Worm (Caenorhabditis elegans) whole organism, L4 larva: ENCODE data around the gene T08A11.1.

ENCODE experiments used
- D1046.2 ChIP-seq: fragments of 200-800 bp; sonication (Bioruptor generic); IDR thresholded peaks from 2 replicates; pipeline ENCODE4 v1.3.6; 2022; ENCODE audit warnings: missing genetic modification characterization, missing compliant biosample characterization
- F37D6.2 ChIP-seq: sonication (generic microtip); optimal IDR thresholded peaks from 2 replicates; lab custom pipeline; 2016; ENCODE audit warnings: mild to moderate bottlenecking, missing genetic modification characterization, missing compliant biosample characterization
- R02D3.7 ChIP-seq: fragments of 150-350 bp; sonication (generic microtip); optimal IDR thresholded peaks from 3 replicates; lab custom pipeline; 2014; ENCODE audit warnings: missing biosample characterization, missing genetic modification characterization
- T26A8.4 ChIP-seq: fragments of 200-800 bp; sonication (Bioruptor generic); IDR thresholded peaks from 2 replicates; pipeline ENCODE4 v1.3.6; 2022; ENCODE audit warnings: missing genetic modification characterization, missing compliant biosample characterization
- Y105C5A.15 ChIP-seq: fragments of 200-800 bp; sonication (Bioruptor generic); IDR thresholded peaks from 2 replicates; pipeline ENCODE4 v1.3.6; 2022; ENCODE audit warnings: missing genetic modification characterization, missing compliant biosample characterization
- Y48G9A.11 ChIP-seq: fragments of 200-800 bp; sonication (Bioruptor generic); IDR thresholded peaks from 2 replicates; pipeline ENCODE4 v1.3.6; 2022; ENCODE audit warnings: missing genetic modification reagents, missing genetic modification characterization, missing compliant biosample characterization
- aly-2 ChIP-seq: sonication (generic microtip); optimal IDR thresholded peaks from 2 replicates; lab custom pipeline; 2018; ENCODE audit warnings: missing biosample characterization, missing genetic modification characterization
- ama-1 ChIP-seq: fragments of 150-350 bp; optimal IDR thresholded peaks from 2 replicates; lab custom pipeline; 2014; ENCODE audit warnings: inconsistent platforms, mixed read lengths
- arid-1 ChIP-seq: fragments of 200-800 bp; sonication (Bioruptor generic); conservative IDR thresholded peaks from 2 replicates; pipeline ENCODE4 v1.3.6; 2022; ENCODE audit warnings: missing genetic modification reagents, missing genetic modification characterization, missing compliant biosample characterization
- attf-4 ChIP-seq: sonication (generic microtip); optimal IDR thresholded peaks from 3 replicates; lab custom pipeline; 2017; ENCODE audit warnings: missing biosample characterization, missing genetic modification characterization
- ceh-44 ChIP-seq: fragments of 200-800 bp; sonication (Bioruptor generic); IDR thresholded peaks from 2 replicates; pipeline ENCODE4 v1.3.6; 2022; ENCODE audit warnings: missing genetic modification reagents, missing genetic modification characterization, missing compliant biosample characterization
- ceh-82 ChIP-seq: sonication (generic microtip); optimal IDR thresholded peaks from 2 replicates; lab custom pipeline; 2017; ENCODE audit warnings: missing biosample characterization, missing genetic modification characterization
- cey-2 ChIP-seq: sonication (generic microtip); optimal IDR thresholded peaks from 3 replicates; lab custom pipeline; 2017; ENCODE audit warnings: missing genetic modification characterization, mild to moderate bottlenecking, missing compliant biosample characterization, antibody characterized with exemption, borderline replicate concordance; ENCODE audit not compliant: insufficient read depth
- ctbp-1 ChIP-seq: fragments of 200-800 bp; sonication (Bioruptor generic); IDR thresholded peaks from 2 replicates; pipeline ENCODE4 v1.3.6; 2022; ENCODE audit warnings: missing genetic modification reagents, missing genetic modification characterization, missing compliant biosample characterization
- daf-12 ChIP-seq: fragments of 150-350 bp; optimal IDR thresholded peaks from 2 replicates; lab custom pipeline; 2014; ENCODE audit warnings: missing biosample characterization, missing genetic modification reagents, missing genetic modification characterization
- daf-19 ChIP-seq: fragments of 200-800 bp; sonication (Bioruptor generic); conservative IDR thresholded peaks from 2 replicates; pipeline ENCODE4 v1.3.6; 2022; ENCODE audit warnings: missing genetic modification characterization, missing compliant biosample characterization
- daf-8 ChIP-seq: fragments of 200-800 bp; sonication (Bioruptor generic); IDR thresholded peaks from 2 replicates; pipeline ENCODE4 v1.3.6; 2022; ENCODE audit warnings: missing genetic modification characterization, missing compliant biosample characterization
- dmd-8 ChIP-seq: fragments of 200-800 bp; sonication (Bioruptor generic); IDR thresholded peaks from 2 replicates; pipeline ENCODE4 v1.3.6; 2022; ENCODE audit warnings: missing genetic modification characterization, missing compliant biosample characterization
- dmd-9 ChIP-seq: fragments of 200-800 bp; sonication (Bioruptor generic); IDR thresholded peaks from 2 replicates; pipeline ENCODE4 v1.3.6; 2022; ENCODE audit warnings: missing genetic modification reagents, missing genetic modification characterization, missing compliant biosample characterization
- dve-1 ChIP-seq: sonication (generic microtip); optimal IDR thresholded peaks from 2 replicates; lab custom pipeline; 2017; ENCODE audit warnings: antibody characterized with exemption, mild to moderate bottlenecking, missing genetic modification characterization, missing compliant biosample characterization; ENCODE audit not compliant: insufficient read depth
- egl-27 ChIP-seq: sonication (generic microtip); optimal IDR thresholded peaks from 3 replicates; lab custom pipeline; 2017; ENCODE audit warnings: missing biosample characterization, missing genetic modification reagents, missing genetic modification characterization
- fos-1 ChIP-seq: fragments of 150-350 bp; optimal IDR thresholded peaks from 2 replicates; lab custom pipeline; 2014; ENCODE audit warnings: missing biosample characterization, missing genetic modification characterization
- gei-8 ChIP-seq: fragments of 200-800 bp; sonication (Bioruptor generic); optimal IDR thresholded peaks from 2 replicates; lab custom pipeline; 2018; ENCODE audit warnings: mild to moderate bottlenecking, missing genetic modification characterization, missing compliant biosample characterization
- hif-1 ChIP-seq, 2 experiments: sonication (generic microtip); optimal IDR thresholded peaks; 2 replicates each; lab custom pipeline; 2016 to 2017; ENCODE audit warnings: missing compliant biosample characterization in 2 of 2, missing genetic modification characterization in 2 of 2, missing genetic modification reagents in 2 of 2, missing genotype in 2 of 2, mild to moderate bottlenecking in 1 of 2
- hlh-30 ChIP-seq: sonication (generic microtip); optimal IDR thresholded peaks from 2 replicates; lab custom pipeline; 2017; ENCODE audit warnings: antibody characterized with exemption, mild to moderate bottlenecking, missing genetic modification characterization, missing compliant biosample characterization; ENCODE audit not compliant: insufficient read depth
- jun-1 ChIP-seq: fragments of 150-350 bp; optimal IDR thresholded peaks from 2 replicates; lab custom pipeline; 2014; ENCODE audit warnings: missing biosample characterization, missing genetic modification reagents, missing genetic modification characterization
- mes-2 ChIP-seq: sonication (generic microtip); optimal IDR thresholded peaks from 2 replicates; lab custom pipeline; 2016; ENCODE audit warnings: missing genotype, mild to moderate bottlenecking, missing genetic modification characterization, missing compliant biosample characterization; ENCODE audit not compliant: poor library complexity, severe bottlenecking
- nhr-10 ChIP-seq: fragments of 150-350 bp; optimal IDR thresholded peaks from 2 replicates; lab custom pipeline; 2014; ENCODE audit warnings: missing biosample characterization, missing genetic modification characterization
- nhr-102 ChIP-seq: sonication (generic microtip); optimal IDR thresholded peaks from 2 replicates; lab custom pipeline; 2016; ENCODE audit warnings: mild to moderate bottlenecking, missing genetic modification characterization, moderate library complexity, missing compliant biosample characterization
- nhr-11 ChIP-seq: fragments of 150-350 bp; optimal IDR thresholded peaks from 2 replicates; lab custom pipeline; 2014; ENCODE audit warnings: missing biosample characterization, missing genetic modification characterization
- nhr-237 ChIP-seq: sonication (generic microtip); optimal IDR thresholded peaks from 2 replicates; lab custom pipeline; 2017; ENCODE audit warnings: missing biosample characterization, missing genetic modification characterization
- nhr-25 ChIP-seq: sonication (generic microtip); optimal IDR thresholded peaks from 2 replicates; lab custom pipeline; 2017; ENCODE audit warnings: missing genetic modification characterization, mild to moderate bottlenecking, missing compliant biosample characterization, antibody characterized with exemption, moderate library complexity, borderline replicate concordance; ENCODE audit not compliant: insufficient read depth
- nhr-41 ChIP-seq: fragments of 200-800 bp; sonication (Bioruptor generic); IDR thresholded peaks from 2 replicates; pipeline ENCODE4 v1.3.6; 2022; ENCODE audit warnings: missing genetic modification reagents, missing genetic modification characterization, missing compliant biosample characterization
- nhr-42 ChIP-seq: fragments of 200-800 bp; sonication (Bioruptor generic); IDR thresholded peaks from 2 replicates; pipeline ENCODE4 v1.3.6; 2022; ENCODE audit warnings: missing genetic modification characterization, missing compliant biosample characterization
- nhr-76 ChIP-seq: fragments of 150-350 bp; optimal IDR thresholded peaks from 2 replicates; lab custom pipeline; 2014; ENCODE audit warnings: missing biosample characterization, missing genetic modification characterization
- nhr-77 ChIP-seq: fragments of 150-350 bp; optimal IDR thresholded peaks from 2 replicates; lab custom pipeline; 2014; ENCODE audit warnings: missing biosample characterization, missing genetic modification characterization
- php-3 ChIP-seq: fragments of 200-800 bp; sonication (Bioruptor generic); IDR thresholded peaks from 2 replicates; pipeline ENCODE4 v1.3.6; 2022; ENCODE audit warnings: missing genetic modification reagents, missing genetic modification characterization, missing compliant biosample characterization
- rbr-2 ChIP-seq: sonication (generic microtip); optimal IDR thresholded peaks from 2 replicates; lab custom pipeline; 2016; ENCODE audit warnings: missing genotype, missing genetic modification characterization, missing compliant biosample characterization
- sdz-12 ChIP-seq: fragments of 200-800 bp; sonication (Bioruptor generic); optimal IDR thresholded peaks from 2 replicates; lab custom pipeline; 2018; ENCODE audit warnings: mild to moderate bottlenecking, missing genetic modification characterization, missing compliant biosample characterization
- spr-1 ChIP-seq: sonication (generic microtip); optimal IDR thresholded peaks from 2 replicates; lab custom pipeline; 2016; ENCODE audit warnings: mild to moderate bottlenecking, missing genetic modification characterization, missing compliant biosample characterization
- tag-97 ChIP-seq: fragments of 200-800 bp; sonication (Bioruptor generic); IDR thresholded peaks from 2 replicates; pipeline ENCODE4 v1.3.6; 2022; ENCODE audit warnings: missing genetic modification characterization, missing compliant biosample characterization
- tra-1 ChIP-seq: fragments of 200-800 bp; sonication (Bioruptor generic); IDR thresholded peaks from 2 replicates; pipeline ENCODE4 v1.3.6; 2022; ENCODE audit warnings: missing genetic modification reagents, missing genetic modification characterization, missing compliant biosample characterization
- unc-130 ChIP-seq: sonication (generic microtip); optimal IDR thresholded peaks from 2 replicates; lab custom pipeline; 2016; ENCODE audit warnings: missing genetic modification reagents, missing genetic modification characterization, missing compliant biosample characterization
- unc-39 ChIP-seq: sonication (generic microtip); optimal IDR thresholded peaks from 2 replicates; lab custom pipeline; 2017; ENCODE audit warnings: missing biosample characterization, missing genetic modification characterization
- unc-62 ChIP-seq, 3 experiments: fragments of 150-350 bp in 1 of 3; sonication (generic microtip); optimal IDR thresholded peaks in 2 of 3; peaks in 1 of 3; 1 replicate in 1 of 3; 2 replicates in 2 of 3; lab custom pipeline; 2014 to 2017; ENCODE audit warnings: missing biosample characterization in 3 of 3, missing genetic modification characterization in 3 of 3, missing genetic modification reagents in 3 of 3, missing genotype in 1 of 3
- zip-11 ChIP-seq: fragments of 200-800 bp; sonication (Bioruptor generic); IDR thresholded peaks from 2 replicates; pipeline ENCODE4 v1.3.6; 2022; ENCODE audit warnings: missing genetic modification characterization, missing compliant biosample characterization
- ztf-11 ChIP-seq: fragments of 150-350 bp; optimal IDR thresholded peaks from 2 replicates; lab custom pipeline; 2014; ENCODE audit warnings: missing biosample characterization, missing genetic modification characterization
- ztf-7 ChIP-seq: fragments of 150-350 bp; optimal IDR thresholded peaks from 2 replicates; lab custom pipeline; 2014; ENCODE audit warnings: missing biosample characterization, missing genetic modification characterization

Gene T08A11.1

ce11 chrIII:4237660-4238059, 25.3 kb downstream of the T08A11.1 start (continued):
- peak in 1 of 2 experiments; percentile 100 for TF ChIP-seq unc-62 (GFP tag; optimal IDR thresholded peaks at IDR 0.05 in 1 of 2; lab: Kevin White, UChicago)
- no peak for TF ChIP-seq unc-62 (tag; optimal IDR thresholded peaks at IDR 0.05; lab: Kevin White, UChicago)
- TF ChIP-seq cey-2 (tag; lab: Kevin White, UChicago) = peak; percentile 86
- TF ChIP-seq ama-1 (lab: Kevin White, UChicago) = no peak
- TF ChIP-seq jun-1 (tag; lab: Kevin White, UChicago) = peak; percentile 79
- TF ChIP-seq php-3 = peak; percentile 65; the same call in 1 of the 2 replicates
- no peak for TF ChIP-seq ztf-11
- TF ChIP-seq zip-11 (GFP tag; lab: Robert Waterston, UW) = no peak
- peak; percentile 91 for TF ChIP-seq tra-1
- no peak for TF ChIP-seq R02D3.7
- peak; percentile 48 to 90 for TF ChIP-seq hif-1 (tag; optimal IDR thresholded peaks at IDR 0.05; lab: Kevin White, UChicago)
- no peak for TF ChIP-seq ceh-82 (tag; lab: Kevin White, UChicago)
- TF ChIP-seq spr-1 (tag; lab: Kevin White, UChicago) = peak; percentile 74
- TF ChIP-seq sdz-12 (GFP tag; lab: Kevin White, UChicago) = no peak
- TF ChIP-seq D1046.2 (GFP tag; lab: Robert Waterston, UW) = no peak
- TF ChIP-seq nhr-25 (tag; lab: Kevin White, UChicago) = peak; percentile 93
- peak; percentile 42 for TF ChIP-seq egl-27 (tag; lab: Kevin White, UChicago)
- TF ChIP-seq nhr-77 (tag; lab: Kevin White, UChicago) = peak; percentile 81
- peak; percentile 76 for TF ChIP-seq mes-2 (tag; lab: Kevin White, UChicago)
- TF ChIP-seq Y105C5A.15 (GFP tag; lab: Robert Waterston, UW) = no peak

- TF ChIP-seq nhr-10 (tag; lab: Kevin White, UChicago) (no peak), ama-1 (lab: Kevin White, UChicago) (no peak), fos-1 (no peak), T26A8.4 (no peak), ctbp-1 (0 out of 2 replicates have a peak, but pooled peaks have one; percentile 40), rbr-2 (no peak), D1046.2 (GFP tag; lab: Robert Waterston, UW) (no peak), nhr-25 (tag; lab: Kevin White, UChicago) (peak; percentile 59), tra-1 (no peak), unc-130 (GFP tag; lab: Kevin White, UChicago) (no peak), F37D6.2 (tag; lab: Kevin White, UChicago) (no peak), daf-19 (GFP tag; lab: Robert Waterston, UW) (no peak), gei-8 (no peak), Y48G9A.11 (no peak), ceh-44 (GFP tag; lab: Robert Waterston, UW) (no peak), nhr-237 (no peak), R02D3.7 (no peak), daf-8 (GFP tag; lab: Robert Waterston, UW) (no peak), dmd-9 (GFP tag; lab: Robert Waterston, UW) (no peak), daf-12 (tag; lab: Kevin White, UChicago) (no peak), dve-1 (no peak), ceh-82 (tag; lab: Kevin White, UChicago) (no peak), attf-4 (tag; lab: Kevin White, UChicago) (no peak), dmd-8 (GFP tag; lab: Robert Waterston, UW) (no peak), unc-39 (no peak), nhr-41 (GFP tag; lab: Robert Waterston, UW) (no peak), aly-2 (no peak), arid-1 (GFP tag; lab: Robert Waterston, UW) (no peak), hlh-30 (tag; lab: Kevin White, UChicago) (peak; percentile 26), spr-1 (tag; lab: Kevin White, UChicago) (no peak), sdz-12 (GFP tag; lab: Kevin White, UChicago) (no peak), egl-27 (tag; lab: Kevin White, UChicago) (no peak), nhr-42 (no peak), nhr-76 (tag; lab: Kevin White, UChicago) (no peak), nhr-11 (tag; lab: Kevin White, UChicago) (peak; percentile 50), jun-1 (tag; lab: Kevin White, UChicago) (no peak), zip-11 (GFP tag; lab: Robert Waterston, UW) (no peak), ztf-7 (tag; lab: Kevin White, UChicago) (no peak), tag-97 (no peak), nhr-102 (tag; lab: Kevin White, UChicago) (no peak)
These were observed 26.8 kb downstream of the T08A11.1 start for ce11 chrIII:4236178-4236577.
